Worm (Caenorhabditis elegans) whole organism, L3 larva: ENCODE results near the gene C17B7.10.

ENCODE experiments used
- R02D3.7 ChIP-seq: fragments of 150-350 bp; optimal IDR thresholded peaks from 2 replicates; lab custom pipeline; 2014; ENCODE audit warnings: missing biosample characterization, missing genetic modification characterization
- aly-2 ChIP-seq: fragments of 150-350 bp; optimal IDR thresholded peaks from 2 replicates; lab custom pipeline; 2014; ENCODE audit warnings: missing biosample characterization, missing genetic modification characterization
- lin-39 ChIP-seq: fragments of 150-350 bp; optimal IDR thresholded peaks from 2 replicates; lab custom pipeline; 2018; ENCODE audit warnings: missing biosample characterization, missing genetic modification reagents, missing genetic modification characterization
- nhr-237 ChIP-seq: fragments of 150-350 bp; optimal IDR thresholded peaks from 2 replicates; lab custom pipeline; 2014; ENCODE audit warnings: missing biosample characterization, missing genetic modification characterization
- snpc-4 ChIP-seq: fragments of 150-350 bp; optimal IDR thresholded peaks from 2 replicates; lab custom pipeline; 2014; ENCODE audit warnings: missing biosample characterization, missing genetic modification characterization
- unc-39 ChIP-seq: sonication (generic microtip); optimal IDR thresholded peaks from 4 replicates; lab custom pipeline; 2017; ENCODE audit warnings: missing biosample characterization, missing genetic modification characterization
- unc-62 ChIP-seq: fragments of 150-350 bp; sonication (generic microtip); optimal IDR thresholded peaks from 4 replicates; lab custom pipeline; 2014; ENCODE audit warnings: missing biosample characterization, missing genetic modification reagents, missing genetic modification characterization

DNA sequence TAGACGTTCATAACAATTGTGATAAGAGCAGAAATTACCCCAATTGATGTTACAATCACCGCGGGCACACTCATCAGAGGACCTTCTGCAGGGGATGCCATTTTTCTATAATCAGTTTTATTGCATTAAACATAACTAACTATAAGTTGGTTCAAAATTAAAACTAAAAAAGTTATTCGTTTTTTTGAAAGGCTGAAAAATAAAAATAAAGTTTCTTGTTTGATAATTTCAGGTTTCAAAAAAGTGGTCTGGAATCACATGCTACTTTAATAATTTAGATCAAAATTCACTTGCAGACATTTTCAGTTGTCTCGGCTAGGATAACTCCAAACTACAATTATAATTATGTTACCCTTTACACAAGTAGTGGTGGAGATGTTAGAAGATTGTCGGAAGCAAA lies 39.9 kb downstream of the C17B7.10 start, which contains the start of gene srbc-1:
- TF ChIP-seq nhr-237 (tag; lab: Kevin White, UChicago) = no peak
- no peak for TF ChIP-seq aly-2
- TF ChIP-seq lin-39 = no peak
- TF ChIP-seq R02D3.7 (tag; lab: Kevin White, UChicago) = no peak
- TF ChIP-seq unc-39 (tag; lab: Kevin White, UChicago) = no peak
- no peak for TF ChIP-seq unc-62 (GFP tag; lab: Kevin White, UChicago)
- no peak for TF ChIP-seq snpc-4 (tag; lab: Kevin White, UChicago)
